Fruit fly (Drosophila melanogaster) whole organism, embryonic: ENCODE results near the gene PsGEF.

Experiments used
- Ada2b ChIP-seq: fragments of 200-800 bp; sonication (Bioruptor generic); IDR thresholded peaks from 2 replicates; pipeline ENCODE4 v1.3.6; 2022; ENCODE audit warnings: missing biosample characterization, missing genetic modification characterization
- B-H1 ChIP-seq: fragments of 200-800 bp; sonication (Bioruptor generic); IDR thresholded peaks from 3 replicates; pipeline ENCODE4 v1.3.6; 2022; ENCODE audit warnings: missing biosample characterization, missing genetic modification characterization
- CG10209 ChIP-seq: fragments of 200-800 bp; sonication (Bioruptor generic); optimal IDR thresholded peaks from 3 replicates; lab custom pipeline; 2017; ENCODE audit warnings: missing biosample characterization, mild to moderate bottlenecking, missing genetic modification characterization, missing genetic modification reagents
- CG10366 ChIP-seq: fragments of 200-800 bp; sonication (Bioruptor generic); IDR thresholded peaks from 2 replicates; pipeline ENCODE4 v1.3.6; 2022; ENCODE audit warnings: missing biosample characterization, missing genetic modification characterization
- CG10565 ChIP-seq: fragments of 200-800 bp; sonication (Bioruptor generic); optimal IDR thresholded peaks from 3 replicates; lab custom pipeline; 2016; ENCODE audit warnings: missing biosample characterization, mild to moderate bottlenecking, missing genetic modification characterization
- CG11085 ChIP-seq: fragments of 200-800 bp; sonication (Bioruptor generic); IDR thresholded peaks from 2 replicates; pipeline ENCODE4 v1.3.6; 2022; ENCODE audit warnings: missing biosample characterization, missing genetic modification characterization
- CG13296 ChIP-seq: fragments of 200-800 bp; sonication (Bioruptor generic); optimal IDR thresholded peaks from 3 replicates; lab custom pipeline; 2018; ENCODE audit warnings: missing biosample characterization, mild to moderate bottlenecking, missing genetic modification characterization
- CG14965 ChIP-seq: fragments of 200-800 bp; sonication (Bioruptor generic); optimal IDR thresholded peaks from 2 replicates; lab custom pipeline; 2016; ENCODE audit warnings: missing biosample characterization, missing genetic modification characterization, borderline replicate concordance
- CG1529 ChIP-seq: fragments of 200-800 bp; sonication (Bioruptor generic); optimal IDR thresholded peaks from 3 replicates; lab custom pipeline; 2018; ENCODE audit warnings: missing biosample characterization, missing genetic modification characterization
- CG15479 ChIP-seq: fragments of 200-800 bp; sonication (Bioruptor generic); optimal IDR thresholded peaks from 3 replicates; lab custom pipeline; 2019; ENCODE audit warnings: missing biosample characterization, mild to moderate bottlenecking, missing genetic modification characterization, moderate library complexity
- CG2875 ChIP-seq: fragments of 200-800 bp; sonication (Bioruptor generic); optimal IDR thresholded peaks from 2 replicates; lab custom pipeline; 2017; ENCODE audit warnings: missing biosample characterization, mild to moderate bottlenecking, missing genetic modification characterization, missing genetic modification reagents
- CG3065 ChIP-seq: fragments of 200-800 bp; sonication (Bioruptor generic); optimal IDR thresholded peaks from 2 replicates; lab custom pipeline; 2016; ENCODE audit warnings: missing biosample characterization, missing genetic modification characterization
- CG31388 ChIP-seq: fragments of 200-800 bp; sonication (Bioruptor generic); optimal IDR thresholded peaks from 2 replicates; lab custom pipeline; 2016; ENCODE audit warnings: missing biosample characterization, missing genetic modification characterization
- CG32767 ChIP-seq: fragments of 200-800 bp; sonication (Bioruptor generic); IDR thresholded peaks from 2 replicates; pipeline ENCODE4 v1.3.6; 2022; ENCODE audit warnings: missing biosample characterization, missing genetic modification characterization
- CG3281 ChIP-seq: fragments of 200-800 bp; sonication (Bioruptor generic); optimal IDR thresholded peaks from 3 replicates; lab custom pipeline; 2017; ENCODE audit warnings: missing biosample characterization, mild to moderate bottlenecking, missing genetic modification characterization
- CG3838 ChIP-seq: fragments of 200-800 bp; sonication (Bioruptor generic); optimal IDR thresholded peaks from 3 replicates; lab custom pipeline; 2016; ENCODE audit warnings: missing biosample characterization, missing genetic modification characterization
- CG6689 ChIP-seq: fragments of 200-800 bp; sonication (Bioruptor generic); IDR thresholded peaks from 2 replicates; pipeline ENCODE4 v1.3.6; 2022; ENCODE audit warnings: missing biosample characterization, missing genetic modification characterization
- CG7786 ChIP-seq: fragments of 200-800 bp; sonication (Bioruptor generic); optimal IDR thresholded peaks from 2 replicates; lab custom pipeline; 2016; ENCODE audit warnings: missing biosample characterization, missing genetic modification characterization
- E2f2 ChIP-seq: fragments of 200-800 bp; sonication (Bioruptor generic); IDR thresholded peaks from 2 replicates; pipeline ENCODE4 v1.3.6; 2022; ENCODE audit warnings: missing biosample characterization, missing genetic modification characterization
- Kr ChIP-seq: fragments of 200-800 bp; sonication (Bioruptor generic); optimal IDR thresholded peaks from 2 replicates; lab custom pipeline; 2017; ENCODE audit warnings: missing biosample characterization, mild to moderate bottlenecking, missing genetic modification characterization
- MBD-R2 ChIP-seq: fragments of 200-800 bp; sonication (Bioruptor generic); IDR thresholded peaks from 2 replicates; pipeline ENCODE4 v1.3.6; 2022; ENCODE audit warnings: missing biosample characterization, missing genetic modification characterization
- Max ChIP-seq: fragments of 200-800 bp; sonication (Bioruptor generic); optimal IDR thresholded peaks from 2 replicates; lab custom pipeline; 2016; ENCODE audit warnings: missing biosample characterization, mild to moderate bottlenecking, missing genetic modification characterization
- Pdp1 ChIP-seq, 2 experiments: fragments of 200-800 bp; sonication (Bioruptor generic); optimal IDR thresholded peaks; 3 replicates each; lab custom pipeline; 2016; ENCODE audit warnings: missing biosample characterization in 2 of 2, missing genetic modification characterization in 2 of 2, mild to moderate bottlenecking in 1 of 2, moderate library complexity in 1 of 2
- Side ChIP-seq: fragments of 200-800 bp; sonication (Bioruptor generic); optimal IDR thresholded peaks from 2 replicates; lab custom pipeline; 2016; ENCODE audit warnings: missing biosample characterization, missing genetic modification characterization
- Spps ChIP-seq: fragments of 200-800 bp; sonication (Bioruptor generic); optimal IDR thresholded peaks from 2 replicates; lab custom pipeline; 2018; ENCODE audit warnings: missing biosample characterization, mild to moderate bottlenecking, missing genetic modification characterization
- Sry-δ ChIP-seq: fragments of 200-800 bp; sonication (Bioruptor generic); optimal IDR thresholded peaks from 2 replicates; lab custom pipeline; 2016; ENCODE audit warnings: missing biosample characterization, missing genetic modification characterization
- Xrp1 ChIP-seq: fragments of 200-800 bp; sonication (Bioruptor generic); IDR thresholded peaks from 2 replicates; pipeline ENCODE4 v1.3.6; 2022; ENCODE audit warnings: missing biosample characterization, missing genetic modification characterization
- ab ChIP-seq: fragments of 200-800 bp; sonication (Bioruptor generic); optimal IDR thresholded peaks from 2 replicates; lab custom pipeline; 2016; ENCODE audit warnings: missing biosample characterization, missing genetic modification characterization
- bbx ChIP-seq: fragments of 200-800 bp; sonication (Bioruptor generic); IDR thresholded peaks from 2 replicates; pipeline ENCODE4 v1.3.6; 2022; ENCODE audit warnings: missing biosample characterization, missing genetic modification characterization; ENCODE audit not compliant: partially characterized antibody
- bcd ChIP-seq: fragments of 200-800 bp; sonication (Bioruptor generic); optimal IDR thresholded peaks from 2 replicates; lab custom pipeline; 2017; ENCODE audit warnings: missing biosample characterization, mild to moderate bottlenecking, missing genetic modification characterization
- bowl ChIP-seq: fragments of 200-800 bp; sonication (Bioruptor generic); IDR thresholded peaks from 2 replicates; pipeline ENCODE4 v1.3.6; 2022; ENCODE audit warnings: missing biosample characterization, missing genetic modification characterization
- cas ChIP-seq: fragments of 200-800 bp; sonication (Bioruptor generic); IDR thresholded peaks from 2 replicates; pipeline ENCODE4 v1.3.6; 2022; ENCODE audit warnings: missing biosample characterization, missing genetic modification characterization
- corto ChIP-seq: fragments of 200-800 bp; sonication (Bioruptor generic); optimal IDR thresholded peaks from 2 replicates; lab custom pipeline; 2016; ENCODE audit warnings: missing biosample characterization, mild to moderate bottlenecking, missing genetic modification characterization, moderate library complexity
- fru ChIP-seq: fragments of >200 bp; optimal IDR thresholded peaks from 2 replicates; lab custom pipeline; 2017
- fu2 ChIP-seq: fragments of 200-800 bp; sonication (Bioruptor generic); optimal IDR thresholded peaks from 2 replicates; lab custom pipeline; 2016; ENCODE audit warnings: missing biosample characterization, missing genetic modification characterization
- hkb ChIP-seq, 2 experiments: fragments of 200-800 bp in 1 of 2; fragments of >200 bp in 1 of 2; sonication (Bioruptor generic) in 1 of 2; IDR thresholded peaks in 1 of 2; optimal IDR thresholded peaks in 1 of 2; 2 replicates each; pipeline versions ENCODE4 v1.3.6 to Lab custom; 2017 to 2022; ENCODE audit warnings: missing biosample characterization in 1 of 2, missing genetic modification characterization in 1 of 2
- ind ChIP-seq: fragments of 200-800 bp; sonication (Bioruptor generic); optimal IDR thresholded peaks from 3 replicates; lab custom pipeline; 2016; ENCODE audit warnings: missing biosample characterization, missing genetic modification characterization
- jing ChIP-seq: fragments of 200-800 bp; sonication (Bioruptor generic); optimal IDR thresholded peaks from 2 replicates; lab custom pipeline; 2018; ENCODE audit warnings: missing biosample characterization, mild to moderate bottlenecking, missing genetic modification characterization
- ken ChIP-seq: fragments of 200-800 bp; sonication (Bioruptor generic); IDR thresholded peaks from 3 replicates; pipeline ENCODE4 v1.3.6; 2022; ENCODE audit warnings: missing biosample characterization, missing genetic modification characterization
- klu ChIP-seq: fragments of 200-800 bp; sonication (Bioruptor generic); IDR thresholded peaks from 2 replicates; pipeline ENCODE4 v1.3.6; 2022; ENCODE audit warnings: missing biosample characterization, missing genetic modification characterization
- kni ChIP-seq: fragments of 200-800 bp; sonication (Bioruptor generic); optimal IDR thresholded peaks from 3 replicates; lab custom pipeline; 2017; ENCODE audit warnings: mild to moderate bottlenecking, missing biosample characterization, missing genetic modification reagents, missing genetic modification characterization
- lbe ChIP-seq: fragments of 200-800 bp; sonication (Bioruptor generic); optimal IDR thresholded peaks from 2 replicates; lab custom pipeline; 2016; ENCODE audit warnings: missing biosample characterization, mild to moderate bottlenecking, missing genetic modification characterization
- pita ChIP-seq: fragments of 200-800 bp; sonication (Bioruptor generic); optimal IDR thresholded peaks from 2 replicates; lab custom pipeline; 2017; ENCODE audit warnings: missing biosample characterization, mild to moderate bottlenecking, missing genetic modification characterization
- pnt ChIP-seq: fragments of 200-800 bp; sonication (Bioruptor generic); optimal IDR thresholded peaks from 3 replicates; lab custom pipeline; 2016; ENCODE audit warnings: missing biosample characterization, missing genetic modification characterization
- pros ChIP-seq: fragments of 200-800 bp; sonication (Bioruptor generic); optimal IDR thresholded peaks from 3 replicates; lab custom pipeline; 2019; ENCODE audit warnings: missing biosample characterization, mild to moderate bottlenecking, missing genetic modification characterization, moderate library complexity
- repo ChIP-seq: fragments of 200-800 bp; sonication (Bioruptor generic); optimal IDR thresholded peaks from 2 replicates; lab custom pipeline; 2016; ENCODE audit warnings: missing biosample characterization, missing genetic modification characterization
- rib ChIP-seq: fragments of 200-800 bp; sonication (Bioruptor generic); IDR thresholded peaks from 2 replicates; pipeline ENCODE4 v1.3.6; 2022; ENCODE audit warnings: missing biosample characterization, missing genetic modification characterization
- row ChIP-seq: fragments of 200-800 bp; sonication (Bioruptor generic); IDR thresholded peaks from 3 replicates; pipeline ENCODE4 v1.3.6; 2022; ENCODE audit warnings: missing biosample characterization, missing genetic modification characterization
- stc ChIP-seq: fragments of 200-800 bp; sonication (Bioruptor generic); IDR thresholded peaks from 2 replicates; pipeline ENCODE4 v1.3.6; 2022; ENCODE audit warnings: missing biosample characterization, missing genetic modification characterization
- toy ChIP-seq: fragments of 200-800 bp; sonication (Bioruptor generic); IDR thresholded peaks from 2 replicates; pipeline ENCODE4 v1.3.6; 2022; ENCODE audit warnings: missing biosample characterization, missing genetic modification characterization
- wdn ChIP-seq: fragments of 200-800 bp; sonication (Bioruptor generic); IDR thresholded peaks from 2 replicates; pipeline ENCODE4 v1.3.6; 2022; ENCODE audit warnings: missing biosample characterization, missing genetic modification characterization
- zen2 ChIP-seq: fragments of 200-800 bp; sonication (Bioruptor generic); IDR thresholded peaks from 3 replicates; pipeline ENCODE4 v1.3.6; 2022; ENCODE audit warnings: missing biosample characterization, missing genetic modification characterization; ENCODE audit not compliant: partially characterized antibody

Gene PsGEF

DNA sequence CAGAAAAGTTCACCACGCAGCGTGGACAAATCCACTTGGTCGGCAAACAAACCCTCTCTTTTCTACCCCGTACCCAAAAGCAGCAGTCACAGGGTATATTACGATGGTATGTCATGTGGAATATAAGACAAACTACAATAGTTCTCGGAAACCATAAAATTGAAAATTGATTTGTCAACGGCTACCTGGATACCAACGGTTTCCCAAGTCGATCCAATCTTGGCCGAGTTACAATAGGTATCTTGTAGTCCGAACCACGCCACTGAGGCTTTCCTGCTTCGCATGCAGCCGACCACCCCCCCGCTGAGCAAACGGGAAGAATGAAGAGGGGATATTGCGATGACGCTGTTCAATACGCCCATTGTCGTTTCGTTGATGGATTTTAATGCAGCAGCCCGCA, 69.1 kb downstream of the PsGEF start (continued):
- TF ChIP-seq stc (GFP tag; lab: Robert Waterston, UW) (peak; percentile 61), pnt (GFP tag; lab: Kevin White, UChicago) (peak; percentile 77), toy (GFP tag; lab: Robert Waterston, UW) (no peak), repo (GFP tag; lab: Kevin White, UChicago) (no peak), CG15479 (no peak), E2f2 (GFP tag; lab: Robert Waterston, UW) (0 out of 2 replicates have a peak, but pooled peaks have one; percentile 23), CG6689 (GFP tag; lab: Robert Waterston, UW) (peak; percentile 83), ken (GFP tag; lab: Robert Waterston, UW) (peak; percentile 78), CG13296 (no peak), lbe (GFP tag; lab: Kevin White, UChicago) (no peak), Ada2b (GFP tag; lab: Robert Waterston, UW) (peak; percentile 50; the same call in 1 of the 2 replicates), CG7786 (peak; percentile 27), fu2 (GFP tag; lab: Kevin White, UChicago) (no peak), zen2 (no peak), corto (GFP tag; lab: Kevin White, UChicago) (no peak), pros (peak; percentile 89), hkb (optimal IDR thresholded peaks at IDR 0.05; lab: Kevin White, UChicago) (no peak), hkb (GFP tag; IDR thresholded peaks at IDR 0.05; lab: Robert Waterston, UW) (peak; percentile 59; the same call in 1 of the 2 replicates), bowl (GFP tag; lab: Robert Waterston, UW) (no peak), CG3065 (GFP tag; lab: Kevin White, UChicago) (no peak), Sry-δ (GFP tag; lab: Kevin White, UChicago) (no peak), pita (GFP tag; lab: Kevin White, UChicago) (no peak), CG2875 (GFP tag; lab: Kevin White, UChicago) (peak; percentile 55), jing (GFP tag; lab: Kevin White, UChicago) (peak; percentile 45), klu (GFP tag; lab: Robert Waterston, UW) (no peak), CG10366 (GFP tag; lab: Robert Waterston, UW) (peak; percentile 57), CG14965 (GFP tag; lab: Kevin White, UChicago) (peak; percentile 17), row (GFP tag; lab: Robert Waterston, UW) (peak; percentile 89), wdn (no peak), fru (lab: Kevin White, UChicago) (no peak), CG1529 (GFP tag; lab: Kevin White, UChicago) (peak; percentile 32), CG3838 (GFP tag; lab: Kevin White, UChicago) (no peak), Kr (no peak), CG10209 (peak; percentile 36), CG3281 (no peak), Xrp1 (GFP tag; lab: Robert Waterston, UW) (peak; percentile 91), Side (GFP tag; lab: Kevin White, UChicago) (peak; percentile 65), CG10565 (GFP tag; lab: Kevin White, UChicago) (no peak), rib (GFP tag; lab: Robert Waterston, UW) (no peak), CG32767 (GFP tag; lab: Robert Waterston, UW) (no peak; the same call in 1 of the 2 replicates), bcd (GFP tag; lab: Kevin White, UChicago) (peak; percentile 6), ab (no peak), B-H1 (GFP tag; lab: Robert Waterston, UW) (peak; percentile 62), Pdp1 (GFP tag; optimal IDR thresholded peaks at IDR 0.05; lab: Kevin White, UChicago) (peak in 1 of 2 experiments; percentile 63), kni (GFP tag; lab: Kevin White, UChicago) (no peak), bbx (GFP tag; lab: Robert Waterston, UW) (no peak), Spps (peak; percentile 22), ind (GFP tag; lab: Kevin White, UChicago) (peak; percentile 41), CG31388 (no peak), CG11085 (GFP tag; lab: Robert Waterston, UW) (peak; percentile 32; the same call in 1 of the 2 replicates), MBD-R2 (GFP tag; lab: Robert Waterston, UW) (no peak), cas (GFP tag; lab: Robert Waterston, UW) (no peak), Max (GFP tag; lab: Kevin White, UChicago) (no peak)
